Worm (Caenorhabditis elegans): ENCODE measurements around the gene K08D8.5.

The K08D8.5 gene

ce11 chrIV:12936221-12936776 is 24.4 kb upstream of the K08D8.5 start, which contains the start of the genes cld-1 and dod-21:
TSS of gene cld-1 (minus strand) at chrIV:12936271.
TSS of gene dod-21 (plus strand) at chrIV:12936738.
- TF ChIP-seq fkh-2 (tag; optimal IDR thresholded peaks at IDR 0.05) (no peak), fos-1 (tag; optimal IDR thresholded peaks at IDR 0.05) (no peak), ceh-16 (tag; optimal IDR thresholded peaks at IDR 0.05) (no peak), snpc-4 (tag; optimal IDR thresholded peaks at IDR 0.05) (no peak), elt-2 (tag; optimal IDR thresholded peaks at IDR 0.05) (peak; percentile 98), nhr-28 (tag; optimal IDR thresholded peaks at IDR 0.05) (no peak), ceh-28 (tag; optimal IDR thresholded peaks at IDR 0.05) (no peak), daf-12 (tag; optimal IDR thresholded peaks at IDR 0.05) (no peak), pqm-1 (tag; optimal IDR thresholded peaks at IDR 0.05) (peak; percentile 49), nhr-23 (tag; optimal IDR thresholded peaks at IDR 0.05) (no peak), nhr-25 (tag; optimal IDR thresholded peaks at IDR 0.05) (no peak), ama-1 (optimal IDR thresholded peaks at IDR 0.05) (no peak), elt-1 (tag; optimal IDR thresholded peaks at IDR 0.05) (no peak), nfya-1 (tag; optimal IDR thresholded peaks at IDR 0.05; ENCODE audit: insufficient read depth) (peak; percentile 8), jun-1 (tag; optimal IDR thresholded peaks at IDR 0.05) (no peak), ceh-82 (tag; optimal IDR thresholded peaks at IDR 0.05) (no peak), ztf-4 (tag; optimal IDR thresholded peaks at IDR 0.05) (no peak), hmg-11 (tag; optimal IDR thresholded peaks at IDR 0.05) (no peak), zag-1 (tag; optimal IDR thresholded peaks at IDR 0.05) (no peak), mml-1 (tag; optimal IDR thresholded peaks at IDR 0.05) (no peak), tbx-2 (tag; optimal IDR thresholded peaks at IDR 0.05) (no peak), mdl-1 (tag; optimal IDR thresholded peaks at IDR 0.05) (no peak), lin-39 (tag; optimal IDR thresholded peaks at IDR 0.05) (no peak), lin-15B (tag; optimal IDR thresholded peaks at IDR 0.05) (no peak), egl-27 (tag; optimal IDR thresholded peaks at IDR 0.05) (no peak), egl-5 (tag; optimal IDR thresholded peaks at IDR 0.05) (no peak)

- TF ChIP-seq elt-1 (tag; optimal IDR thresholded peaks at IDR 0.05), result no peak
- TF ChIP-seq skn-1 (tag; optimal IDR thresholded peaks at IDR 0.05), result no peak
- no peak for TF ChIP-seq elt-3 (tag; optimal IDR thresholded peaks at IDR 0.05)
- no peak for TF ChIP-seq nhr-23 (tag; optimal IDR thresholded peaks at IDR 0.05)
- TF ChIP-seq ceh-9 (tag; optimal IDR thresholded peaks at IDR 0.05), result no peak
- TF ChIP-seq nhr-43 (tag; optimal IDR thresholded peaks at IDR 0.05; ENCODE audit: poor library complexity, severe bottlenecking), result no peak
- TF ChIP-seq nhr-28 (tag; optimal IDR thresholded peaks at IDR 0.05), result no peak
- TF ChIP-seq R02D3.7 (tag; optimal IDR thresholded peaks at IDR 0.05), result no peak
- TF ChIP-seq ceh-16 (tag; optimal IDR thresholded peaks at IDR 0.05), result no peak
- TF ChIP-seq lin-15B (tag; optimal IDR thresholded peaks at IDR 0.05), result no peak
- TF ChIP-seq elt-2 (tag; optimal IDR thresholded peaks at IDR 0.05), result no peak
- no peak for TF ChIP-seq tbx-2 (tag; optimal IDR thresholded peaks at IDR 0.05)
- no peak for TF ChIP-seq nhr-11 (tag; optimal IDR thresholded peaks at IDR 0.05)
- no peak for TF ChIP-seq egl-27 (tag; optimal IDR thresholded peaks at IDR 0.05)
- TF ChIP-seq ceh-82 (tag; optimal IDR thresholded peaks at IDR 0.05), result no peak
- no peak for TF ChIP-seq nhr-77 (tag; optimal IDR thresholded peaks at IDR 0.05)
- TF ChIP-seq ZK546.5 (tag; optimal IDR thresholded peaks at IDR 0.05), result no peak
Observed at ce11 chrIV:12926639-12927038, 14.7 kb upstream of the K08D8.5 start, which contains the start of gene srlf-5. TSS of gene srlf-5 (minus strand) at chrIV:12926739.

- TF ChIP-seq ceh-9 (tag; optimal IDR thresholded peaks at IDR 0.05) (no peak), nhr-11 (tag; optimal IDR thresholded peaks at IDR 0.05) (no peak)
Observed at ce11 chrIV:12924332-12924731, 12.4 kb upstream of the K08D8.5 start, which contains the start of gene srlf-4. TSS of gene srlf-4 (minus strand) at chrIV:12924432.

ce11 chrIV:12921027-12921426 is 9.1 kb upstream of the K08D8.5 start, which contains the start of gene C32H11.4:
TSS of gene C32H11.4 (plus strand) at chrIV:12921264.
- TF ChIP-seq pqm-1 (tag; optimal IDR thresholded peaks at IDR 0.05) (peak; percentile 69), elt-2 (tag; optimal IDR thresholded peaks at IDR 0.05) (peak; percentile 85), lin-39 (tag; optimal IDR thresholded peaks at IDR 0.05) (no peak)

- TF ChIP-seq fkh-2 (tag; optimal IDR thresholded peaks at IDR 0.05) (no peak), skn-1 (tag; optimal IDR thresholded peaks at IDR 0.05) (peak; percentile 33), snpc-4 (tag; optimal IDR thresholded peaks at IDR 0.05) (no peak), ZK546.5 (tag; optimal IDR thresholded peaks at IDR 0.05) (no peak), pha-4 (tag; optimal IDR thresholded peaks at IDR 0.05) (no peak), mml-1 (tag; optimal IDR thresholded peaks at IDR 0.05) (no peak), daf-12 (tag; optimal IDR thresholded peaks at IDR 0.05) (no peak), mdl-1 (tag; optimal IDR thresholded peaks at IDR 0.05) (no peak), nhr-67 (tag; optimal IDR thresholded peaks at IDR 0.05) (no peak), hmg-11 (tag; optimal IDR thresholded peaks at IDR 0.05) (no peak), egl-5 (tag; optimal IDR thresholded peaks at IDR 0.05) (no peak), pqm-1 (tag; optimal IDR thresholded peaks at IDR 0.05) (peak; percentile 52), nhr-11 (tag; optimal IDR thresholded peaks at IDR 0.05) (no peak), ceh-82 (tag; optimal IDR thresholded peaks at IDR 0.05) (no peak), unc-62 (GFP tag; optimal IDR thresholded peaks at IDR 0.05) (no peak), nhr-76 (tag; optimal IDR thresholded peaks at IDR 0.05) (no peak), zag-1 (tag; optimal IDR thresholded peaks at IDR 0.05) (no peak), jun-1 (tag; optimal IDR thresholded peaks at IDR 0.05) (no peak)
Observed at ce11 chrIV:12920553-12920952, 8.6 kb upstream of the K08D8.5 start.

Data from whole organism, L3 larva.